Worm (Caenorhabditis elegans) whole organism, L2 larva: Measurements from ENCODE around the gene npr-3.

ENCODE experiments used
- C34F6.9 ChIP-seq: fragments of 150-350 bp; optimal IDR thresholded peaks from 2 replicates; lab custom pipeline; 2014; ENCODE audit warnings: missing biosample characterization, missing genetic modification characterization
- F13H6.1 ChIP-seq: sonication (generic microtip); optimal IDR thresholded peaks from 2 replicates; lab custom pipeline; 2016; ENCODE audit warnings: missing genetic modification characterization, missing compliant biosample characterization
- R02D3.7 ChIP-seq: fragments of 150-350 bp; optimal IDR thresholded peaks from 2 replicates; lab custom pipeline; 2014; ENCODE audit warnings: missing biosample characterization, missing genetic modification characterization
- Y55F3AM.14 ChIP-seq: fragments of 200-800 bp; sonication (Bioruptor generic); optimal IDR thresholded peaks from 2 replicates; lab custom pipeline; 2018; ENCODE audit warnings: mild to moderate bottlenecking, missing genetic modification characterization, missing compliant biosample characterization
- ZK546.5 ChIP-seq: sonication (generic microtip); optimal IDR thresholded peaks from 2 replicates; lab custom pipeline; 2017; ENCODE audit warnings: missing biosample characterization, missing genetic modification characterization
- aly-2 ChIP-seq: fragments of 150-350 bp; optimal IDR thresholded peaks from 2 replicates; lab custom pipeline; 2014; ENCODE audit warnings: missing biosample characterization, missing genetic modification characterization
- ama-1 ChIP-seq: fragments of 150-350 bp; optimal IDR thresholded peaks from 2 replicates; lab custom pipeline; 2018; ENCODE audit warnings: inconsistent platforms
- blmp-1 ChIP-seq: sonication (generic microtip); optimal IDR thresholded peaks from 2 replicates; lab custom pipeline; 2017; ENCODE audit warnings: missing genetic modification characterization, mild to moderate bottlenecking, missing compliant biosample characterization, antibody characterized with exemption, moderate library complexity; ENCODE audit not compliant: insufficient read depth
- ceh-16 ChIP-seq: fragments of 150-350 bp; optimal IDR thresholded peaks from 2 replicates; lab custom pipeline; 2014; ENCODE audit warnings: missing biosample characterization, missing genetic modification characterization
- ceh-82 ChIP-seq: fragments of 150-350 bp; optimal IDR thresholded peaks from 2 replicates; lab custom pipeline; 2014; ENCODE audit warnings: missing biosample characterization, missing genetic modification characterization
- crh-2 ChIP-seq: sonication (generic microtip); optimal IDR thresholded peaks from 2 replicates; lab custom pipeline; 2017; ENCODE audit warnings: missing biosample characterization, missing genetic modification characterization
- dmd-4 ChIP-seq: sonication (generic microtip); optimal IDR thresholded peaks from 2 replicates; lab custom pipeline; 2017; ENCODE audit warnings: missing biosample characterization, missing genetic modification characterization
- egl-27 ChIP-seq: sonication (generic microtip); optimal IDR thresholded peaks from 3 replicates; lab custom pipeline; 2017; ENCODE audit warnings: missing biosample characterization, missing genetic modification reagents, missing genetic modification characterization
- elt-1 ChIP-seq: fragments of 150-350 bp; optimal IDR thresholded peaks from 2 replicates; lab custom pipeline; 2014; ENCODE audit warnings: missing biosample characterization, missing genetic modification characterization
- elt-3 ChIP-seq: sonication (generic microtip); optimal IDR thresholded peaks from 2 replicates; lab custom pipeline; 2017; ENCODE audit warnings: missing biosample characterization, missing genetic modification characterization
- fos-1 ChIP-seq: fragments of 150-350 bp; optimal IDR thresholded peaks from 2 replicates; lab custom pipeline; 2014; ENCODE audit warnings: missing biosample characterization, missing genetic modification characterization
- gmeb-1 ChIP-seq: fragments of 150-350 bp; optimal IDR thresholded peaks from 2 replicates; lab custom pipeline; 2014; ENCODE audit warnings: missing biosample characterization, missing genetic modification characterization
- lin-11 ChIP-seq: fragments of 150-350 bp; sonication (generic microtip); optimal IDR thresholded peaks from 2 replicates; lab custom pipeline; 2014; ENCODE audit warnings: missing biosample characterization, missing genetic modification characterization, inconsistent platforms, mixed read lengths
- lin-13 ChIP-seq: fragments of 150-350 bp; optimal IDR thresholded peaks from 2 replicates; lab custom pipeline; 2014; ENCODE audit warnings: missing biosample characterization, missing genetic modification reagents, missing genetic modification characterization
- lin-39 ChIP-seq: fragments of 150-350 bp; optimal IDR thresholded peaks from 2 replicates; lab custom pipeline; 2014; ENCODE audit warnings: missing biosample characterization, missing genetic modification reagents, missing genetic modification characterization
- lsy-2 ChIP-seq, 2 experiments: fragments of 150-350 bp in 1 of 2; sonication (generic microtip) in 1 of 2; optimal IDR thresholded peaks; 2 replicates each; lab custom pipeline; 2014 to 2017; ENCODE audit warnings: missing biosample characterization in 2 of 2, missing genetic modification characterization in 2 of 2
- mab-5 ChIP-seq: fragments of 150-350 bp; optimal IDR thresholded peaks from 2 replicates; lab custom pipeline; 2014; ENCODE audit warnings: missing biosample characterization, missing genetic modification characterization
- mbf-1 ChIP-seq: sonication (generic microtip); optimal IDR thresholded peaks from 2 replicates; lab custom pipeline; 2017; ENCODE audit warnings: missing biosample characterization, missing genetic modification characterization
- mdl-1 ChIP-seq, 2 experiments: fragments of 150-350 bp in 1 of 2; sonication (generic microtip) in 1 of 2; optimal IDR thresholded peaks; 2 replicates each; lab custom pipeline; 2017; ENCODE audit warnings: missing biosample characterization in 2 of 2, missing genetic modification characterization in 2 of 2
- nhr-10 ChIP-seq: sonication (generic microtip); optimal IDR thresholded peaks from 2 replicates; lab custom pipeline; 2017; ENCODE audit warnings: missing biosample characterization, missing genetic modification characterization
- nhr-11 ChIP-seq: fragments of 150-350 bp; optimal IDR thresholded peaks from 2 replicates; lab custom pipeline; 2014; ENCODE audit warnings: missing biosample characterization, missing genetic modification characterization
- nhr-12 ChIP-seq: fragments of 150-350 bp; optimal IDR thresholded peaks from 2 replicates; lab custom pipeline; 2014; ENCODE audit warnings: missing biosample characterization, missing genetic modification characterization
- nhr-21 ChIP-seq: fragments of 150-350 bp; optimal IDR thresholded peaks from 2 replicates; lab custom pipeline; 2014; ENCODE audit warnings: missing biosample characterization, missing genetic modification characterization
- nhr-23 ChIP-seq: fragments of 150-350 bp; optimal IDR thresholded peaks from 2 replicates; lab custom pipeline; 2014; ENCODE audit warnings: missing biosample characterization, missing genetic modification reagents, missing genetic modification characterization
- nhr-237 ChIP-seq: fragments of 150-350 bp; optimal IDR thresholded peaks from 2 replicates; lab custom pipeline; 2014; ENCODE audit warnings: missing biosample characterization, missing genetic modification characterization
- nhr-25 ChIP-seq: fragments of 150-350 bp; sonication (generic microtip); optimal IDR thresholded peaks from 3 replicates; lab custom pipeline; 2014; ENCODE audit warnings: missing biosample characterization, missing genetic modification characterization
- nhr-6 ChIP-seq: fragments of 150-350 bp; optimal IDR thresholded peaks from 2 replicates; lab custom pipeline; 2014; ENCODE audit warnings: missing biosample characterization, missing genetic modification characterization
- nhr-77 ChIP-seq: fragments of 150-350 bp; optimal IDR thresholded peaks from 2 replicates; lab custom pipeline; 2014; ENCODE audit warnings: missing biosample characterization, missing genetic modification characterization
- peb-1 ChIP-seq: fragments of 150-350 bp; optimal IDR thresholded peaks from 2 replicates; lab custom pipeline; 2014; ENCODE audit warnings: missing biosample characterization, missing genetic modification characterization
- sem-4 ChIP-seq: fragments of 150-350 bp; optimal IDR thresholded peaks from 2 replicates; lab custom pipeline; 2014; ENCODE audit warnings: missing biosample characterization, missing genetic modification reagents, missing genetic modification characterization
- skn-1 ChIP-seq: sonication (generic microtip); optimal IDR thresholded peaks from 2 replicates; lab custom pipeline; 2017; ENCODE audit warnings: missing biosample characterization, missing genetic modification characterization
- sma-3 ChIP-seq: sonication (generic microtip); optimal IDR thresholded peaks from 2 replicates; lab custom pipeline; 2016; ENCODE audit warnings: missing genetic modification reagents, missing genetic modification characterization, missing compliant biosample characterization
- sma-9 ChIP-seq, 2 experiments: fragments of 150-350 bp in 1 of 2; sonication (generic microtip) in 1 of 2; optimal IDR thresholded peaks; 2 replicates each; lab custom pipeline; 2014 to 2016; ENCODE audit warnings: missing genetic modification characterization in 2 of 2, mild to moderate bottlenecking in 1 of 2, missing biosample characterization in 1 of 2, missing compliant biosample characterization in 1 of 2, missing genetic modification reagents in 1 of 2, moderate library complexity in 1 of 2
- snpc-4 ChIP-seq: fragments of 150-350 bp; optimal IDR thresholded peaks from 2 replicates; lab custom pipeline; 2014; ENCODE audit warnings: missing biosample characterization, missing genetic modification characterization
- unc-39 ChIP-seq: fragments of 150-350 bp; optimal IDR thresholded peaks from 2 replicates; lab custom pipeline; 2014; ENCODE audit warnings: missing biosample characterization, missing genetic modification characterization
- unc-55 ChIP-seq: fragments of 150-350 bp; sonication (generic microtip); optimal IDR thresholded peaks from 3 replicates; lab custom pipeline; 2014; ENCODE audit warnings: missing biosample characterization, missing genetic modification reagents, missing genetic modification characterization
- unc-62 ChIP-seq: fragments of 150-350 bp; optimal IDR thresholded peaks from 2 replicates; lab custom pipeline; 2014; ENCODE audit warnings: missing biosample characterization, missing genetic modification reagents, missing genetic modification characterization
- ztf-1 ChIP-seq: fragments of 200-800 bp; sonication (Bioruptor generic); conservative IDR thresholded peaks from 2 replicates; pipeline ENCODE4 v1.3.6; 2022; ENCODE audit warnings: missing genetic modification characterization, missing compliant biosample characterization
- ztf-11 ChIP-seq: sonication (generic microtip); optimal IDR thresholded peaks from 2 replicates; lab custom pipeline; 2017; ENCODE audit warnings: missing biosample characterization, missing genetic modification characterization
- ztf-4 ChIP-seq: fragments of 150-350 bp; optimal IDR thresholded peaks from 2 replicates; lab custom pipeline; 2014; ENCODE audit warnings: missing biosample characterization, missing genetic modification characterization

The npr-3 gene

DNA sequence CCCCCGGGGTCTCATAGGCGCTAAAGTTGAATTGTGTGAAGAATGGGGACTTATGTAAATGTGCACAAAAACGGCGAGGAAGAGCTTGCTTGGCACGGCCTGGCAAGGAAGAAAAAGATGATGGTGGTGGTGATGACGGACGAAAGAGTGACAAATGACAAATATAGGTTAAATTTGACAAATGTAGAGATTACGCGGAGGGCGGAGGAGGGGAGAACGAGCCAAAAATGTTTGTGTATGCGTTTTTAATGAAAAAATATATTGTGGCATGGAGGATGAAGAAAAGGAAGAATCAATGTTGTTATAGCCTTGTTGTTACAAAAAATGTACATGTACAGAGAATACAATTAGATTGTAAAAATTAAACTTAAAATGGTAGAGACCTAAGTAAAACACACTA lies 27.1 kb downstream of the npr-3 start:
- no peak for TF ChIP-seq dmd-4
- peak; percentile 32 for TF ChIP-seq mab-5 (tag; lab: Kevin White, UChicago)
- no peak for TF ChIP-seq ceh-82 (tag; lab: Kevin White, UChicago)
- TF ChIP-seq mbf-1 (tag; lab: Kevin White, UChicago) = no peak

DNA sequence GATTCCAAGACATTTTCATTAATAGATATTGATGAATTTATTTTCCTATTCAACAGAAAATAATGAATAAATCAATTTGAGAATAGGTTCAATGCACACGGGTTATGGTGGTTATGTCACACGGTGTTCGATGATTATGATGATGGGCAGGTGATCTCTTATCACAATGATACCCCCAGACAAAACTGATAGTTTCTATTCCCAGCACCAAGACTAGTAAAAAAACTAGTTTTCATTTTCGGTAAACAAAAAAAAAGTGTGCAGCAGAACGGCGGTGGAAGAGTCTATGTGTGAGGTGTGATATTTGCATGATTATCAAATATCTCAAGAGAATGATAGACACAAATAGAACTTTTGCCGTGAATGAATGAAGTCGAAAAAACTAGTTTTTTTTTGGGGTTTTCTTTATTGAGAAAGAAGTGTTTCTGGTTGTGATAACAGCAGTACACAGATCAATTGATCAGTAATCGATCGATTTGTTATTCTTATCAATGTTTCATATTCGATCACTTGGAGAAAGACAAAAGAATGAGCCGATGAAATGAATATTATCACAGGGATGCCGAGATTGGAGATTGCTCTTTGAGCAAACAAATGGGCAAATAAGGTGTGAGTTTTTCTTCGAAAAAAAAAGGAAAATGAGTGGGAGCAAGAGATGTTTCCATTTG lies 28.2 kb downstream of the npr-3 start:
- TF ChIP-seq sma-9 (GFP tag; optimal IDR thresholded peaks at IDR 0.05; lab: Kevin White, UChicago) = peak; percentile 3
- no peak for TF ChIP-seq sma-9 (tag; optimal IDR thresholded peaks at IDR 0.05; lab: Kevin White, UChicago)
- TF ChIP-seq nhr-11 (tag; lab: Kevin White, UChicago) = no peak

DNA sequence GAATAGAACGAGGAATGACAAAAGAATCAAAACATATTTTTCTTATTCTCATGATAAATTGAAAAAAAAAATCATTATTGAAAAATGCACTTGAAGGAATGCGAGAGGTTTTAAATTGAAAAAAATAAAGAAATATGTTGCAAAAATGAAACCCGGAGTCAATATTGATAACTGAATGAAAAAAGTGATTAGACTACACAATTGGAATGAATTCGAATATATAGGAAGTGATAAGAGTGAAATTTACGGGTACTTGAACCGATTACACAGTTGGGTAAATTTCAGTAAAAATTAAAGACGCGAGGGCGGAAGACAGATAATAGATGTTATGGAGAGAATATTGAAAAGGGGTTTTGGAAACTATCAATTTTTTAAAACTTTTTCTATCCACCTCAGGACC lies 29.3 kb downstream of the npr-3 start:
- no peak for TF ChIP-seq peb-1 (tag; lab: Kevin White, UChicago)
- peak; percentile 73 for TF ChIP-seq fos-1 (tag; lab: Kevin White, UChicago)

DNA sequence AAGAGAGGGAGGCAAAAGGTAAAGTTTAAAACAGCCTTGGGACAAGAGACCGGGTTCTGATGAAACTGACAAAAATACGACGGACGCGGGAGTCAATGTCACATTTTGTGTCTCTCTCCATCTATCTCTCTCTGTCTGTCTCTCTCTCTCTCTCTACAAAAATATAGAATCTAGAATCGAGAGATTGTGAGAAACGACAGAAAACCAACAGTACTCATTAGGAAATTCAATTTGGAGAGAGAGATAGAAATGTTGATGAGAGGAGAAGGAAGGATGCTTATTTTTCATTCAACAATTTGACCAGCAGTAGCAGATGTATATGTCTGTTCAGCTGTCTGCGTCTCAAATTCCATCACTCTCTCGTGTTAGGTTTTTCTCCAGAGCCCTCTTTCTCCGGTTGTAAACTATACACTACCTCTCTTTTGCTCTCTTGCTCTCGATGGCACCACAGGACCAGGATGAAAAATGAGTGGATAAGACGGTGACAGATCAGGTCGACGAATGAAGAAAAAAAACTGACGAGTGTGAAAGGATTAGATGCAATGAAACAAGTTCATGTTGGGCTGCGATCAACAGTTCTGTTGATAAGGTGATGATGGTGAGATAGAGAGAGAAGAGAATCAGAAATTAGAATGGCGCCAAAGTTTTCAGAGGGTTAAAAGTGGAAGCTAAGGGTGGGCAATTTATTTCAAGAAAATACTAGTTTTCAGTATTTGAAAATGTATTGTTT lies 30.0 kb downstream of the npr-3 start:
- TF ChIP-seq unc-39 (tag; lab: Kevin White, UChicago) (no peak), sma-9 (GFP tag; optimal IDR thresholded peaks at IDR 0.05; lab: Kevin White, UChicago) (peak; percentile 75), sma-9 (tag; optimal IDR thresholded peaks at IDR 0.05; lab: Kevin White, UChicago) (no peak), nhr-6 (tag; lab: Kevin White, UChicago) (peak; percentile 73), ZK546.5 (tag; lab: Kevin White, UChicago) (no peak), elt-3 (tag; lab: Kevin White, UChicago) (no peak), fos-1 (tag; lab: Kevin White, UChicago) (no peak), nhr-25 (tag; lab: Kevin White, UChicago) (peak; percentile 94), ceh-16 (tag; lab: Kevin White, UChicago) (peak; percentile 38), Y55F3AM.14 (no peak), nhr-23 (tag; lab: Kevin White, UChicago) (no peak), sem-4 (peak; percentile 38), lsy-2 (tag; optimal IDR thresholded peaks at IDR 0.05; lab: Kevin White, UChicago) (peak in 1 of 2 experiments; percentile 55), egl-27 (no peak), nhr-11 (tag; lab: Kevin White, UChicago) (no peak), lin-11 (tag; lab: Kevin White, UChicago) (no peak), C34F6.9 (peak; percentile 42), nhr-12 (tag; lab: Kevin White, UChicago) (no peak), crh-2 (tag; lab: Kevin White, UChicago) (no peak), peb-1 (tag; lab: Kevin White, UChicago) (no peak), snpc-4 (no peak), unc-55 (GFP tag; lab: Kevin White, UChicago) (no peak), R02D3.7 (tag; lab: Kevin White, UChicago) (no peak), mbf-1 (tag; lab: Kevin White, UChicago) (no peak), nhr-21 (tag; lab: Kevin White, UChicago) (peak; percentile 62), gmeb-1 (no peak), lin-39 (tag; lab: Kevin White, UChicago) (no peak), aly-2 (tag; lab: Kevin White, UChicago) (no peak), mdl-1 (tag; optimal IDR thresholded peaks at IDR 0.05; lab: Kevin White, UChicago) (no peak), elt-1 (tag; lab: Kevin White, UChicago) (no peak), ama-1 (lab: Kevin White, UChicago) (no peak), nhr-77 (tag; lab: Kevin White, UChicago) (no peak), skn-1 (tag; lab: Kevin White, UChicago) (no peak), blmp-1 (tag; lab: Kevin White, UChicago) (peak; percentile 76), ztf-4 (no peak), sma-3 (GFP tag; lab: Kevin White, UChicago) (peak; percentile 70), ztf-1 (GFP tag; lab: Robert Waterston, UW) (no peak), ztf-11 (tag; lab: Kevin White, UChicago) (no peak), ceh-82 (tag; lab: Kevin White, UChicago) (no peak), unc-62 (GFP tag; lab: Kevin White, UChicago) (no peak), F13H6.1 (peak; percentile 35), nhr-237 (tag; lab: Kevin White, UChicago) (no peak), lin-13 (GFP tag; lab: Kevin White, UChicago) (peak; percentile 20), mab-5 (tag; lab: Kevin White, UChicago) (no peak), nhr-10 (no peak)
